Worm (Caenorhabditis elegans): ENCODE measurements around the gene str-177.

DNA sequence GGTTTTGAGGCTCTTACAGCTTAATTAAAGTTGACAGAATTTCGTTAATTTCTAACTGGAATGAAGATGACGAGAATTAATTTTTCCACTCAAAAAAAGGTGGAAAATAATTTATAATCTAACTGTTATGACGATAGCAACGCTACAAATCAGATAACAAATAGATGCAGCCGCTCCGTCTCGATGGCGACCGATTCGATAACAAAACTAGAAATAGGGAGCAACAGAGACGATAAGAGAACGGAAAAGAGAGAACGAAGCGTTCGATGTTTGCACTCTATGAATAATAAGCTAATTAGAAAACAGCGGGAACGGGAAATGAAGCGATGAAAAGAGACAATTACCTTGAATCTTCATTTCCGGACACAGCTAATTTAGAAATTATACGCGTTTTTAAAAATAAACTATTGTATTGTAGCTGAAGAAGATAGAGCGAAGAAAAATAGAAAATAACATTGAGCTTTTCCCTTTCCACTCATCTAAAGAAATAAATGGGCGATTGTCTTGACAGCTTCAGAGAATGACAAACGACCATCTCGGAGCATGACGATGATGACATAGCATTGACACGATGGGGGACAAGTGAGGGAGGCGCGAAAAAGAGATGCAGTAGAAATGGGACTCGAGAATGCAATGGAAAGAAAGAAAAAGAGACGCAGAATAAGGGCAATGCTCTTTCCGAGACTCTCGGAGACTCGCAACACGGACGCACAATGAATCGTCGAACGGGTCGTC, 20.0 kb upstream of the str-177 start:
- TF ChIP-seq nhr-12 (tag; optimal IDR thresholded peaks at IDR 0.05) (no peak), lin-39 (tag; optimal IDR thresholded peaks at IDR 0.05) (peak; percentile 70), elt-3 (tag; optimal IDR thresholded peaks at IDR 0.05) (no peak), nhr-11 (tag; optimal IDR thresholded peaks at IDR 0.05) (no peak), fos-1 (tag; optimal IDR thresholded peaks at IDR 0.05) (peak; percentile 30), ceh-16 (tag; optimal IDR thresholded peaks at IDR 0.05) (no peak), elt-1 (tag; optimal IDR thresholded peaks at IDR 0.05) (no peak), ceh-82 (tag; optimal IDR thresholded peaks at IDR 0.05) (no peak), ama-1 (optimal IDR thresholded peaks at IDR 0.05) (no peak), ZK546.5 (tag; optimal IDR thresholded peaks at IDR 0.05) (no peak), zag-1 (tag; optimal IDR thresholded peaks at IDR 0.05) (peak; percentile 39), mbf-1 (tag; optimal IDR thresholded peaks at IDR 0.05) (no peak), R02D3.7 (tag; optimal IDR thresholded peaks at IDR 0.05) (no peak)
